Fruit fly (Drosophila melanogaster): ENCODE measurements around the gene caps.
A peak's percentile ranks its signal among the peaks of the same experiment; 100 is the strongest.

DNA sequence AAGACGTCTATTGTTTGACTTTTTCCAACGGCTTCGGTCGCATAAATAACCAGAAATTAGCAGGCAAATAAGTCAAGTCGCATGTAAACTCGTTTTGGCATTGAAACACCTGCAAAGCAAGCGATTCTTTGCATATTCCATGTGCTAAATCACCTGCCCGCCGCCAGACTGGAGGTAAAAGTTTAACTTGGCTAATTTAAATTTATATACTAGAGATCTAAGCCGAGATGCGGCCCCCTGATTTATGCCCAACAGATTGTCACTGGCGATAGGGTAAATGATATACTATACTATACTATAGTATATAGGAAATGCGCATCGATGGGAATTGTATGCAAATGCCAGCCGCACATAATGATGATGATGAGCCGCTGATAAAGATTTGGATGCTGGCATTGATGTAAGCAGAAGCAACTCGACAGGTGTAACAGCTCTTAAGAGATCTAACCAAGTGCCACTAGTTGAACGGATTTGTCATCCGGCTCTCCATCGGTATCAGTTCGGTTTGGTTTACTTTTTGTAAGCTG, 24.5 kb downstream of the caps start:
- no peak for TF ChIP-seq CG11294 (GFP tag; IDR thresholded peaks at IDR 0.05)
- no peak for TF ChIP-seq CG6276 (GFP tag; optimal IDR thresholded peaks at IDR 0.05)
- TF ChIP-seq Eip78C (GFP tag), result peak; percentile 12
- no peak for TF ChIP-seq Lpt (GFP tag; optimal IDR thresholded peaks at IDR 0.05)
- no peak for TF ChIP-seq CG4318 (GFP tag; optimal IDR thresholded peaks at IDR 0.05)
- TF ChIP-seq Hr39 (GFP tag; optimal IDR thresholded peaks at IDR 0.05), result no peak
- TF ChIP-seq Ets96B (tag; optimal IDR thresholded peaks at IDR 0.05), result no peak
- no peak for TF ChIP-seq fd85E (GFP tag; optimal IDR thresholded peaks at IDR 0.05)
- TF ChIP-seq CG10669 (GFP tag; optimal IDR thresholded peaks at IDR 0.05), result no peak
- TF ChIP-seq spab (GFP tag; optimal IDR thresholded peaks at IDR 0.05), result no peak
- no peak for TF ChIP-seq OdsH (GFP tag; optimal IDR thresholded peaks at IDR 0.05)
- no peak for TF ChIP-seq Sox102F (GFP tag; optimal IDR thresholded peaks at IDR 0.05)
- no peak for TF ChIP-seq CG9139 (GFP tag; optimal IDR thresholded peaks at IDR 0.05)
- TF ChIP-seq CG1621 (tag; optimal IDR thresholded peaks at IDR 0.05), result no peak
